Worm (Caenorhabditis elegans) whole organism, L1 larva: ENCODE data around the gene C23G10.11.

Source experiments
- C04F5.9 ChIP-seq: sonication (generic microtip); optimal IDR thresholded peaks from 2 replicates; lab custom pipeline; 2016; ENCODE audit warnings: missing genetic modification characterization, missing compliant biosample characterization
- C16A3.4 ChIP-seq: fragments of 150-350 bp; optimal IDR thresholded peaks from 2 replicates; lab custom pipeline; 2014; ENCODE audit warnings: missing biosample characterization, missing genetic modification characterization
- C34B4.2 ChIP-seq: sonication (generic microtip); optimal IDR thresholded peaks from 2 replicates; lab custom pipeline; 2017; ENCODE audit warnings: mild to moderate bottlenecking, missing genetic modification characterization, missing compliant biosample characterization
- F16B12.6 ChIP-seq: fragments of 150-350 bp; optimal IDR thresholded peaks from 2 replicates; lab custom pipeline; 2014; ENCODE audit warnings: missing biosample characterization, missing genetic modification characterization
- alr-1 ChIP-seq: fragments of 200-800 bp; sonication (Bioruptor generic); optimal IDR thresholded peaks from 2 replicates; lab custom pipeline; 2018; ENCODE audit warnings: borderline replicate concordance, mild to moderate bottlenecking, missing genetic modification characterization, missing compliant biosample characterization
- aly-2 ChIP-seq: fragments of 150-350 bp; optimal IDR thresholded peaks from 2 replicates; lab custom pipeline; 2014; ENCODE audit warnings: missing biosample characterization, missing genetic modification characterization
- ceh-8 ChIP-seq: fragments of 200-800 bp; sonication (Bioruptor generic); optimal IDR thresholded peaks from 2 replicates; lab custom pipeline; 2018; ENCODE audit warnings: mild to moderate bottlenecking, missing genetic modification characterization, moderate library complexity, missing compliant biosample characterization
- efl-1 ChIP-seq, 4 experiments: fragments of 150-350 bp; optimal IDR thresholded peaks in 3 of 4; peaks in 1 of 4; 1 replicate in 1 of 4; 2 replicates in 3 of 4; lab custom pipeline; 2014; ENCODE audit warnings: missing biosample characterization in 2 of 4, missing genetic modification characterization in 2 of 4, missing genetic modification reagents in 2 of 4
- efl-3 ChIP-seq: fragments of 200-800 bp; sonication (Bioruptor generic); optimal IDR thresholded peaks from 2 replicates; lab custom pipeline; 2018; ENCODE audit warnings: mild to moderate bottlenecking, missing genetic modification characterization, missing compliant biosample characterization
- egl-27 ChIP-seq, 2 experiments: fragments of 150-350 bp in 1 of 2; sonication (generic microtip); optimal IDR thresholded peaks; 3 replicates each; lab custom pipeline; 2017 to 2018; ENCODE audit warnings: missing biosample characterization in 2 of 2, missing genetic modification characterization in 2 of 2, missing genetic modification reagents in 2 of 2
- elt-2 ChIP-seq: sonication (generic microtip); optimal IDR thresholded peaks from 2 replicates; lab custom pipeline; 2016; ENCODE audit warnings: missing genetic modification characterization, mild to moderate bottlenecking, inconsistent platforms, missing compliant biosample characterization, missing genetic modification reagents
- fkh-4 ChIP-seq: sonication (generic microtip); optimal IDR thresholded peaks from 2 replicates; lab custom pipeline; 2016; ENCODE audit warnings: missing compliant biosample characterization, missing genetic modification characterization, borderline replicate concordance
- irx-1 ChIP-seq: sonication (generic microtip); optimal IDR thresholded peaks from 2 replicates; lab custom pipeline; 2016; ENCODE audit warnings: missing genetic modification characterization, missing compliant biosample characterization
- lin-14 ChIP-seq: fragments of 200-800 bp; sonication (Bioruptor generic); optimal IDR thresholded peaks from 2 replicates; lab custom pipeline; 2018; ENCODE audit warnings: mild to moderate bottlenecking, missing genetic modification characterization, moderate library complexity, missing compliant biosample characterization
- lin-35 ChIP-seq, 2 experiments: fragments of 150-350 bp; optimal IDR thresholded peaks; 2 replicates each; lab custom pipeline; 2014; ENCODE audit warnings: missing biosample characterization in 2 of 2, missing genetic modification characterization in 2 of 2, missing genetic modification reagents in 2 of 2
- mdl-1 ChIP-seq, 2 experiments: fragments of 150-350 bp; optimal IDR thresholded peaks; 2 replicates each; lab custom pipeline; 2014 to 2017; ENCODE audit warnings: missing biosample characterization in 2 of 2, missing genetic modification characterization in 2 of 2, inconsistent platforms in 1 of 2
- nhr-20 ChIP-seq: sonication (generic microtip); optimal IDR thresholded peaks from 2 replicates; lab custom pipeline; 2016; ENCODE audit warnings: mild to moderate bottlenecking, missing genetic modification characterization, missing compliant biosample characterization
- nhr-28 ChIP-seq: fragments of 150-350 bp; optimal IDR thresholded peaks from 2 replicates; lab custom pipeline; 2014; ENCODE audit warnings: missing biosample characterization, missing genetic modification characterization
- nhr-47 ChIP-seq: sonication (generic microtip); optimal IDR thresholded peaks from 2 replicates; lab custom pipeline; 2016; ENCODE audit warnings: mild to moderate bottlenecking, missing genetic modification characterization, moderate library complexity, missing compliant biosample characterization
- nhr-71 ChIP-seq: sonication (generic microtip); optimal IDR thresholded peaks from 2 replicates; lab custom pipeline; 2016; ENCODE audit warnings: mild to moderate bottlenecking, missing genetic modification characterization, moderate library complexity, missing compliant biosample characterization
- nhr-76 ChIP-seq: sonication (generic microtip); optimal IDR thresholded peaks from 2 replicates; lab custom pipeline; 2017; ENCODE audit warnings: missing biosample characterization, missing genetic modification characterization
- nhr-84 ChIP-seq: sonication (generic microtip); optimal IDR thresholded peaks from 2 replicates; lab custom pipeline; 2017; ENCODE audit warnings: missing biosample characterization, missing genetic modification characterization
- nhr-85 ChIP-seq: sonication (generic microtip); peaks from one replicate; lab custom pipeline; 2016; ENCODE audit warnings: missing genetic modification characterization, inconsistent platforms, missing compliant biosample characterization
- nhr-90 ChIP-seq: sonication (generic microtip); optimal IDR thresholded peaks from 2 replicates; lab custom pipeline; 2016; ENCODE audit warnings: mild to moderate bottlenecking, missing genetic modification characterization, missing compliant biosample characterization; ENCODE audit not compliant: poor library complexity
- pax-3 ChIP-seq: fragments of 200-800 bp; sonication (Bioruptor generic); optimal IDR thresholded peaks from 2 replicates; lab custom pipeline; 2018; ENCODE audit warnings: mild to moderate bottlenecking, missing genetic modification characterization, moderate library complexity, missing compliant biosample characterization
- rnt-1 ChIP-seq: sonication (generic microtip); optimal IDR thresholded peaks from 2 replicates; lab custom pipeline; 2016; ENCODE audit warnings: mild to moderate bottlenecking, missing genetic modification characterization, moderate library complexity, missing compliant biosample characterization
- snu-23 ChIP-seq: sonication (generic microtip); optimal IDR thresholded peaks from 2 replicates; lab custom pipeline; 2016; ENCODE audit warnings: missing genetic modification characterization, missing compliant biosample characterization
- swsn-7 ChIP-seq: sonication (generic microtip); optimal IDR thresholded peaks from 2 replicates; lab custom pipeline; 2016; ENCODE audit warnings: missing genetic modification characterization, missing compliant biosample characterization
- unc-30 ChIP-seq: sonication (generic microtip); optimal IDR thresholded peaks from 2 replicates; lab custom pipeline; 2017; ENCODE audit warnings: missing biosample characterization, missing genetic modification characterization
- unc-62 ChIP-seq: fragments of 150-350 bp; optimal IDR thresholded peaks from 2 replicates; lab custom pipeline; 2014; ENCODE audit warnings: missing biosample characterization, missing genetic modification reagents, missing genetic modification characterization
- vab-15 ChIP-seq: sonication (generic microtip); optimal IDR thresholded peaks from 2 replicates; lab custom pipeline; 2017; ENCODE audit warnings: missing genotype, mild to moderate bottlenecking, missing genetic modification characterization, missing compliant biosample characterization
- xbp-1 ChIP-seq: sonication (generic microtip); optimal IDR thresholded peaks from 2 replicates; lab custom pipeline; 2016; ENCODE audit warnings: missing genetic modification characterization, missing compliant biosample characterization
- ztf-4 ChIP-seq: fragments of 150-350 bp; optimal IDR thresholded peaks from 2 replicates; lab custom pipeline; 2014; ENCODE audit warnings: missing biosample characterization, missing genetic modification characterization

The C23G10.11 gene

DNA sequence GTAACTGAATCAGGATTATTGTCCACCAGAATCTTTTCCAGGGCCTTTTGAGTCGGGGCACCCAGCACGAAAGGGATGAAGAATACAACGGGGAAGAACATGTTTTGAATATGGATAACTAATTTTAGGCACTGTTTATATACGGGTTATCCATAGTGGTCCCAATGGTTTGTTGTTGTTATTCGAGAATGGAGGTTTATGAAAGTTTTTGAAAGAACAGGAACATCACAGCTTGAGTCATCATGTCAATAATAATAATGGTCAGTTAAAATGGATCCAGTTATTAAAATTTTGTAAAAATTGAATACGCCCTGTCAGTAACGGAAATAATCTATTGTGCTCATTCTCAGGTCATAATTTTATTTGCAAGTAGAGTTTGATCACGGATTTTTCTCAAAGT lies 32.3 kb downstream of the C23G10.11 start, which contains the start of gene nas-28:
Gene nas-28, minus strand, starts transcription at position 101 of the 400 bp plus-strand sequence.
- TF ChIP-seq aly-2 (tag; lab: Kevin White, UChicago): no peak
- TF ChIP-seq unc-62 (GFP tag; lab: Kevin White, UChicago): no peak
- no peak for TF ChIP-seq alr-1
- no peak for TF ChIP-seq irx-1 (tag; lab: Kevin White, UChicago)
- TF ChIP-seq F16B12.6 (tag; lab: Kevin White, UChicago): no peak
- no peak for TF ChIP-seq nhr-47 (tag; lab: Kevin White, UChicago)
- no peak for TF ChIP-seq nhr-84

DNA sequence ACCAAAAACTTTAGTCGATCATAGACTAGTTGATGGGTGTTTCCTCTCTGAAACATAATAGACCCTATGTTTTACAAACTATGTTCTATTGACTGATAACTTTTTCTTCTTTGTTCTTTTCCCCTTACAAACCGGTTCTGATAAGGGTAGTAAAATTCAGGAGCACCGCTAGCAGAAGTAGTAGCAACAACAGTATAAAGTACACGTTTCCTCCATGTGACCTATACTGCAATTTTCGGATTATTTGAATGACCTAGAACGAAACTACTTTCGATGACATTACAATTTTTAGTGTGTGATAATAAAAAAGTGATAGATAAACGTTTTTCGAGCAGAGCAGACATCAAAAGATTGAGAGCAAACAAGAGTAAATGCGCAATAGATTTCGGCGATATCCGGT lies 35.1 kb downstream of the C23G10.11 start:
- TF ChIP-seq nhr-90 (tag; lab: Kevin White, UChicago): peak; percentile 1
- TF ChIP-seq lin-14 (GFP tag; lab: Kevin White, UChicago): peak; percentile 31
- peak in 1 of 2 experiments; percentile 50 for TF ChIP-seq lin-35 (GFP tag; optimal IDR thresholded peaks at IDR 0.05; lab: Kevin White, UChicago)
- no peak for TF ChIP-seq rnt-1 (tag; lab: Kevin White, UChicago)
- TF ChIP-seq nhr-85 (tag; lab: Kevin White, UChicago): peak; percentile 32
- TF ChIP-seq nhr-71 (tag; lab: Kevin White, UChicago): peak; percentile 37
- peak; percentile 31 for TF ChIP-seq nhr-20 (tag; lab: Kevin White, UChicago)
- no peak for TF ChIP-seq egl-27 (tag; optimal IDR thresholded peaks at IDR 0.05; lab: Kevin White, UChicago)
- TF ChIP-seq nhr-28 (tag; lab: Kevin White, UChicago): no peak
- peak; percentile 96 for TF ChIP-seq elt-2

DNA sequence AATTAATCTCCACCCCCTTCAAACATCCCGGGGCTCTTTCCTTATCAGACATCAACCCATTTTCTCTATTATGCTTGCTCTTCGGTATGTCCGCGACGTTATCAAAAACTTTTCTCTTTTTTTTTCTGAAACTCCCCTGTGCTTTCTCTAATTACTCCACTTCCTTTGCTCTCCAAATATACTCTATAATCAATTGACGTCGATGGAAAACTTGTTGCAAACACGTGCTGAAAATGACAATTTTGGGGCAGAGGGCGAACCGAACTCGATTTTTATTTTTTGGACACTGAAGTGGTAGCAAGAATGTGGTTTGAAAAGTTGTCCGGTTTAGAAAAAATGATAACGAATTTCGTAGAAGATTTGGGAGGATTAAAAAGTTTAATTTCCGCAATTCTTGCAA lies 36.3 kb downstream of the C23G10.11 start:
- TF ChIP-seq ceh-8 (GFP tag; lab: Kevin White, UChicago) (no peak), nhr-71 (tag; lab: Kevin White, UChicago) (peak; percentile 21), mdl-1 (tag; optimal IDR thresholded peaks at IDR 0.05; lab: Kevin White, UChicago) (peak in 1 of 2 experiments; percentile 49), ztf-4 (tag; lab: Kevin White, UChicago) (no peak), lin-35 (GFP tag; optimal IDR thresholded peaks at IDR 0.05; lab: Kevin White, UChicago) (peak in 1 of 2 experiments; percentile 5), elt-2 (peak; percentile 95), nhr-20 (tag; lab: Kevin White, UChicago) (peak; percentile 44), efl-1 (optimal IDR thresholded peaks at IDR 0.05; lab: Kevin White, UChicago) (no peak), efl-1 (GFP tag; optimal IDR thresholded peaks at IDR 0.05 in 1 of 2; lab: Kevin White, UChicago) (peak in 1 of 2 experiments; percentile 76)

DNA sequence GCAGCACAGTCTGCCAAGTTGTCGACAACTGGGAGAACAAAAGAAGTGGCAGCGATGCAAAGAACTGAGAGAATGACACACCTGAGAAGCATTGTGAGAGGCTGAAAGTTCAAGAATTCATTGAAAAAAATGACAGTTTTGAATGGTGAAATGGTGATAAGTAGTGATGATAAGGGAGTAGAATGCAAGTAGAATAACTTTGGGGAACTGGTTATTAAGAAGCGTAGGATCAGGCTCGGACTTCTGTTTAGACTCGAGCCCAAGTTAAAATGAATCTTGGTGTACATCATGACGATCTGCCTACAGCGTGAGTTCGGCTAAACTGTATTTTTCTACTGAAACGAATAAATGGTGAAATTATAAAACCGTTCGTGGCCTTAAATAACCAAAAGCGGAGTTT lies 36.8 kb downstream of the C23G10.11 start, which contains the start of gene F42A10.7:
Gene F42A10.7, minus strand, starts transcription at position 101 of the 400 bp plus-strand sequence.
- no peak for TF ChIP-seq unc-30 (tag; lab: Kevin White, UChicago)
- no peak for TF ChIP-seq snu-23 (GFP tag; lab: Kevin White, UChicago)
- no peak for TF ChIP-seq xbp-1 (tag; lab: Kevin White, UChicago)
- no peak for TF ChIP-seq fkh-4 (tag; lab: Kevin White, UChicago)
- no peak for TF ChIP-seq alr-1
- no peak for TF ChIP-seq swsn-7 (tag; lab: Kevin White, UChicago)
- no peak for TF ChIP-seq nhr-85 (tag; lab: Kevin White, UChicago)
- no peak for TF ChIP-seq C04F5.9 (tag; lab: Kevin White, UChicago)
- no peak for TF ChIP-seq aly-2 (tag; lab: Kevin White, UChicago)
- no peak for TF ChIP-seq pax-3 (tag; lab: Kevin White, UChicago)
- no peak for TF ChIP-seq C16A3.4 (tag; lab: Kevin White, UChicago)
- TF ChIP-seq efl-3 (GFP tag; lab: Kevin White, UChicago): no peak
- TF ChIP-seq C34B4.2 (tag; lab: Kevin White, UChicago): no peak
- no peak for TF ChIP-seq nhr-71 (tag; lab: Kevin White, UChicago)
- TF ChIP-seq, all 84 proteins: peak for 0

DNA sequence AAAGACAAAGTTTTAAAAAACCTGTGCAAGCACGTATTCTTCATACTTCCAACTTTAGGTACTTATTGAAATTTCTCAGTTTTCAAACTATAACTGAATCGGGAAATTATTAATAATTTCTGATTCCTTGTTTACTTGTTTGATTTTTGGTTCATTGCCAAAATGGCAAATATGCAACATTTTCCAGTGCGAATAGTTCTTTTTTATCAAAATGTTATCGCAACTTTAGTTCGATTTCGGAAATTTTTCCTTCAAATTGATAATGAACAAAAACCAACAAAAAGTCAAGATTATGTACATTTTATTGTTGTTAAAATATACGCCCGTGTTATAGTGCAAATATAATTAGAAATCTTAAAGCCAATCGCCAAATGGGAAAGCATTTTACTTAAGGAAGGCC lies 37.7 kb downstream of the C23G10.11 start:
- TF ChIP-seq nhr-76 (no peak), vab-15 (no peak), elt-2 (peak; percentile 33)
